Fruit fly (Drosophila melanogaster) whole organism, prepupa: ENCODE data around the gene CG3009.
A peak's percentile ranks its signal among the peaks of the same experiment; 100 is the strongest.

Experiments
- Blimp-1 ChIP-seq: fragments of 200-800 bp; sonication (Bioruptor generic); optimal IDR thresholded peaks from 3 replicates; lab custom pipeline; 2017; ENCODE audit warnings: missing biosample characterization, missing genetic modification characterization, mild to moderate bottlenecking, moderate library complexity, missing genetic modification reagents
- CG10631 ChIP-seq: fragments of 200-800 bp; sonication (Bioruptor generic); optimal IDR thresholded peaks from 2 replicates; lab custom pipeline; 2016; ENCODE audit warnings: missing biosample characterization, missing genetic modification characterization
- CG10669 ChIP-seq: fragments of 200-800 bp; sonication (Bioruptor generic); optimal IDR thresholded peaks from 3 replicates; lab custom pipeline; 2018; ENCODE audit warnings: missing biosample characterization, mild to moderate bottlenecking, missing genetic modification characterization, moderate library complexity
- CG11762 ChIP-seq: fragments of 200-800 bp; sonication (Bioruptor generic); optimal IDR thresholded peaks from 3 replicates; lab custom pipeline; 2016; ENCODE audit warnings: missing biosample characterization, missing genetic modification characterization; ENCODE audit not compliant: insufficient read depth
- CG11902 ChIP-seq: fragments of 200-800 bp; sonication (Bioruptor generic); optimal IDR thresholded peaks from 3 replicates; lab custom pipeline; 2016; ENCODE audit warnings: missing biosample characterization, missing genetic modification characterization
- CG15336 ChIP-seq: fragments of 200-800 bp; sonication (Bioruptor generic); IDR thresholded peaks from 2 replicates; pipeline ENCODE4 v1.3.6; 2022; ENCODE audit warnings: missing biosample characterization, missing genetic modification characterization
- CG1621 ChIP-seq: fragments of 200-800 bp; sonication (Bioruptor generic); optimal IDR thresholded peaks from 3 replicates; lab custom pipeline; 2018; ENCODE audit warnings: missing biosample characterization, mild to moderate bottlenecking, missing genetic modification characterization
- CG3032 ChIP-seq: fragments of 200-800 bp; optimal IDR thresholded peaks from 2 replicates; lab custom pipeline; 2019; ENCODE audit warnings: missing biosample characterization, mild to moderate bottlenecking, missing genetic modification characterization, moderate library complexity
- CG31627 ChIP-seq: fragments of 200-800 bp; sonication (Bioruptor generic); optimal IDR thresholded peaks from 3 replicates; lab custom pipeline; 2016; ENCODE audit warnings: missing biosample characterization, missing genetic modification characterization
- CG32006 ChIP-seq: fragments of 200-800 bp; sonication (Bioruptor generic); optimal IDR thresholded peaks from 3 replicates; lab custom pipeline; 2017; ENCODE audit warnings: missing biosample characterization, mild to moderate bottlenecking, missing genetic modification characterization
- CG34406 ChIP-seq: fragments of 200-800 bp; sonication (Bioruptor generic); optimal IDR thresholded peaks from 3 replicates; lab custom pipeline; 2016; ENCODE audit warnings: missing biosample characterization, missing genetic modification characterization
- CG3919 ChIP-seq: fragments of 200-800 bp; sonication (Bioruptor generic); optimal IDR thresholded peaks from 3 replicates; lab custom pipeline; 2016; ENCODE audit warnings: missing biosample characterization, missing genetic modification characterization
- CG6163 ChIP-seq: fragments of 200-800 bp; sonication (Bioruptor generic); IDR thresholded peaks from 3 replicates; pipeline ENCODE4 v1.3.6; 2022; ENCODE audit warnings: missing biosample characterization, missing genetic modification characterization
- CG6276 ChIP-seq: fragments of 200-800 bp; sonication (Bioruptor generic); optimal IDR thresholded peaks from 2 replicates; lab custom pipeline; 2017; ENCODE audit warnings: missing biosample characterization, mild to moderate bottlenecking, missing genetic modification characterization
- CG6792 ChIP-seq: fragments of 200-800 bp; sonication (Bioruptor generic); optimal IDR thresholded peaks from 3 replicates; lab custom pipeline; 2016; ENCODE audit warnings: missing biosample characterization, missing genetic modification characterization
- CG6854 ChIP-seq: fragments of 200-800 bp; sonication (Bioruptor generic); optimal IDR thresholded peaks from 2 replicates; lab custom pipeline; 2017; ENCODE audit warnings: missing biosample characterization, mild to moderate bottlenecking, missing genetic modification characterization
- CG7368 ChIP-seq: fragments of 200-800 bp; sonication (Bioruptor generic); optimal IDR thresholded peaks from 3 replicates; lab custom pipeline; 2016; ENCODE audit warnings: missing biosample characterization, missing genetic modification characterization
- CG8119 ChIP-seq: fragments of 200-800 bp; sonication (Bioruptor generic); IDR thresholded peaks from 3 replicates; pipeline ENCODE4 v1.3.6; 2022; ENCODE audit warnings: missing biosample characterization, missing genetic modification characterization
- CG8632 ChIP-seq: fragments of 200-800 bp; sonication (Bioruptor generic); optimal IDR thresholded peaks from 3 replicates; lab custom pipeline; 2016; ENCODE audit warnings: missing biosample characterization, missing genetic modification characterization
- Eip75B ChIP-seq: fragments of 200-800 bp; sonication (Bioruptor generic); optimal IDR thresholded peaks from 3 replicates; lab custom pipeline; 2016; ENCODE audit warnings: missing biosample characterization, missing genetic modification characterization
- Eip78C ChIP-seq: fragments of 200-800 bp; sonication (Bioruptor generic); peaks from one replicate; lab custom pipeline; 2016; ENCODE audit warnings: missing biosample characterization, missing genetic modification characterization
- Eip93F ChIP-seq: fragments of 200-800 bp; sonication (Bioruptor generic); optimal IDR thresholded peaks from 2 replicates; lab custom pipeline; 2016; ENCODE audit warnings: missing biosample characterization, mild to moderate bottlenecking, missing genetic modification characterization
- Ets21C ChIP-seq: fragments of 200-800 bp; sonication (Bioruptor generic); optimal IDR thresholded peaks from 3 replicates; lab custom pipeline; 2016; ENCODE audit warnings: missing biosample characterization, missing genetic modification characterization
- Ets96B ChIP-seq: fragments of 200-800 bp; optimal IDR thresholded peaks from 2 replicates; lab custom pipeline; 2019; ENCODE audit warnings: missing biosample characterization, mild to moderate bottlenecking, missing genetic modification characterization, moderate library complexity
- Gug ChIP-seq: fragments of 200-800 bp; sonication (Bioruptor generic); IDR thresholded peaks from 2 replicates; pipeline ENCODE4 v1.3.6; 2022; ENCODE audit warnings: missing biosample characterization, missing genetic modification characterization
- Hr38 ChIP-seq: sonication (Bioruptor generic); optimal IDR thresholded peaks from 2 replicates; lab custom pipeline; 2016; ENCODE audit warnings: missing biosample characterization, missing genetic modification characterization
- Hr4 ChIP-seq: fragments of 200-800 bp; sonication (Bioruptor generic); optimal IDR thresholded peaks from 3 replicates; lab custom pipeline; 2016; ENCODE audit warnings: missing biosample characterization, missing genetic modification characterization
- Lpt ChIP-seq: fragments of 200-800 bp; sonication (Bioruptor generic); optimal IDR thresholded peaks from 3 replicates; lab custom pipeline; 2016; ENCODE audit warnings: missing biosample characterization, missing genetic modification characterization
- Met ChIP-seq: fragments of 200-800 bp; sonication (Bioruptor generic); optimal IDR thresholded peaks from 3 replicates; lab custom pipeline; 2016; ENCODE audit warnings: missing biosample characterization, missing genetic modification characterization
- OdsH ChIP-seq: fragments of 200-800 bp; sonication (Bioruptor generic); optimal IDR thresholded peaks from 3 replicates; lab custom pipeline; 2016; ENCODE audit warnings: missing biosample characterization, missing genetic modification characterization
- Smox ChIP-seq: fragments of 200-800 bp; sonication (Bioruptor generic); optimal IDR thresholded peaks from 3 replicates; lab custom pipeline; 2016; ENCODE audit warnings: missing biosample characterization, missing genetic modification characterization
- Sox102F ChIP-seq: fragments of 200-800 bp; sonication (Bioruptor generic); optimal IDR thresholded peaks from 2 replicates; lab custom pipeline; 2016; ENCODE audit warnings: missing biosample characterization, mild to moderate bottlenecking, missing genetic modification characterization
- Sox14 ChIP-seq: fragments of 200-800 bp; sonication (Bioruptor generic); optimal IDR thresholded peaks from 3 replicates; lab custom pipeline; 2016; ENCODE audit warnings: missing biosample characterization, missing genetic modification characterization
- acj6 ChIP-seq: fragments of 200-800 bp; sonication (Bioruptor generic); optimal IDR thresholded peaks from 3 replicates; lab custom pipeline; 2016; ENCODE audit warnings: missing biosample characterization, missing genetic modification characterization
- eg ChIP-seq: fragments of 200-800 bp; sonication (Bioruptor generic); IDR thresholded peaks from 3 replicates; pipeline ENCODE4 v1.3.6; 2022; ENCODE audit warnings: missing biosample characterization, missing genetic modification characterization
- fd59A ChIP-seq: fragments of 200-800 bp; sonication (Bioruptor generic); optimal IDR thresholded peaks from 2 replicates; lab custom pipeline; 2017; ENCODE audit warnings: missing biosample characterization, mild to moderate bottlenecking, missing genetic modification characterization, missing genetic modification reagents
- fkh ChIP-seq: fragments of 200-800 bp; sonication (Bioruptor generic); optimal IDR thresholded peaks from 3 replicates; lab custom pipeline; 2017; ENCODE audit warnings: missing biosample characterization, mild to moderate bottlenecking, missing genetic modification characterization, moderate library complexity
- net ChIP-seq: fragments of 200-800 bp; sonication (Bioruptor generic); optimal IDR thresholded peaks from 3 replicates; lab custom pipeline; 2016; ENCODE audit warnings: missing biosample characterization, missing genetic modification characterization
- pdm3 ChIP-seq: fragments of 200-800 bp; sonication (Bioruptor generic); optimal IDR thresholded peaks from 3 replicates; lab custom pipeline; 2016; ENCODE audit warnings: missing biosample characterization, missing genetic modification characterization
- salr ChIP-seq, 2 experiments: fragments of 200-800 bp; sonication (Bioruptor generic); optimal IDR thresholded peaks; 3 replicates each; lab custom pipeline; 2016 to 2018; ENCODE audit warnings: missing biosample characterization in 2 of 2, missing genetic modification characterization in 2 of 2, mild to moderate bottlenecking in 1 of 2
- ss ChIP-seq, 2 experiments: fragments of 200-800 bp; sonication (Bioruptor generic); optimal IDR thresholded peaks; 2 replicates in 1 of 2; 3 replicates in 1 of 2; lab custom pipeline; 2017 to 2018; ENCODE audit warnings: mild to moderate bottlenecking in 2 of 2, missing biosample characterization in 2 of 2, missing genetic modification characterization in 2 of 2, moderate library complexity in 1 of 2
- svp ChIP-seq: fragments of 200-800 bp; sonication (Bioruptor generic); peaks from one replicate; lab custom pipeline; 2016; ENCODE audit warnings: missing biosample characterization, missing genetic modification characterization
- vri ChIP-seq: fragments of 200-800 bp; sonication (Bioruptor generic); optimal IDR thresholded peaks from 3 replicates; lab custom pipeline; 2016; ENCODE audit warnings: missing biosample characterization, mild to moderate bottlenecking, missing genetic modification characterization

CG3009 gene

dm6 chrX:4687778-4688399, 21.4 kb upstream of the CG3009 start, which contains the start of gene ctp (continued):
- TF ChIP-seq CG15336 (GFP tag; lab: Robert Waterston, UW) (peak; percentile 15; the same call in 1 of the 2 replicates), CG11902 (GFP tag; lab: Kevin White, UChicago) (no peak), Hr38 (GFP tag; lab: Kevin White, UChicago) (no peak), CG6792 (GFP tag; lab: Kevin White, UChicago) (peak; percentile 29), Ets21C (GFP tag; lab: Kevin White, UChicago) (no peak), CG10669 (GFP tag; lab: Kevin White, UChicago) (no peak), Ets96B (tag; lab: Kevin White, UChicago) (peak; percentile 15), Gug (GFP tag; lab: Robert Waterston, UW) (0 out of 2 replicates have a peak, but pooled peaks have one; percentile 10), CG3919 (GFP tag; lab: Kevin White, UChicago) (peak; percentile 35)

DNA sequence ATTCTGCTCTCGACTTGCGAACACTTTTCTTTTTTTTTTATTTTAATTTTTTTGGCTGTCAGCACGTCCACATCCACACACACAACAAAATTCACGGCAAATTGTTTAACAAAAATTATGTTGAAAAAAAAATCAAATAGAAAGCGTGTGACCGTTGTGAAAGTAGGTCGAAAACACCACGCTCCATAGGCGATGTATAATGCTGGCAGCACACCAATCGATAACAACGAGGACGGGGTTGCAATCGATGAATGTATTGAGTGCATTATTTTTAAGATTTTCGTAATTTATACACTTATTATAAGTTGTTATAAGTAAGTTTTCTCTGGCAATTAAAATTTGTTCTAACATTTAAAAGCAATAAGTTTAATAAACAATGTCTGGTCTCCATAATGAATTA, 20.2 kb upstream of the CG3009 start, which contains the start of gene Pp2C1:
Gene Pp2C1 (minus strand): TSS at position 181 of the 400 bp plus-strand sequence.
- TF ChIP-seq CG7368 (GFP tag; lab: Kevin White, UChicago): no peak
- no peak for TF ChIP-seq CG3919 (GFP tag; lab: Kevin White, UChicago)
- no peak for TF ChIP-seq Smox (GFP tag; lab: Kevin White, UChicago)
- no peak for TF ChIP-seq CG10669 (GFP tag; lab: Kevin White, UChicago)
- no peak for TF ChIP-seq Blimp-1 (GFP tag; lab: Kevin White, UChicago)
- no peak for TF ChIP-seq Gug (GFP tag; lab: Robert Waterston, UW)
- TF ChIP-seq CG6276 (GFP tag; lab: Kevin White, UChicago): no peak
- no peak for TF ChIP-seq Eip78C
- TF ChIP-seq Ets21C (GFP tag; lab: Kevin White, UChicago): no peak
- TF ChIP-seq Eip75B (GFP tag; lab: Kevin White, UChicago): no peak
- TF ChIP-seq fd59A (GFP tag; lab: Kevin White, UChicago): no peak
- no peak for TF ChIP-seq CG8632 (GFP tag; lab: Kevin White, UChicago)
- TF ChIP-seq eg (GFP tag; lab: Robert Waterston, UW): no peak

DNA sequence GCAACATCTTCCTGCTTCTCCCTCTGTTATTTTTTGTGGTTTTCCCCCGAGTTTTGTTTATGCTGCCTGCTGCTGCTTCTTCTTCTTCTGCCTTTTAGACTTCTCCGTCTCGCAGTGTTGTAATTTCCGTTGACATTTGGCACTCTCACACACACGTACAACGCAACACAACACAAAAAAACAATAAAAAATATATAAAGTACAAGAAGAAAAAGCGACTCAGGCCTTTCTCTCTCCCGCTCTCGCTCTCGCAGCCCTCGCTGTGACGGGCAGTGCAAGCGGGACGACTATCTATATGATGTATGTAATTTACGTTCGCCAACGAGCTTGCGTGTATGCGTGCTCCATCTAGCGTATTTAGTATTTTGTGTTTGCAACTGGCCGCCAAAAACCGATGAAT, 19.6 kb upstream of the CG3009 start:
- peak; percentile 48 to 69 for TF ChIP-seq salr (GFP tag; optimal IDR thresholded peaks at IDR 0.05; lab: Kevin White, UChicago)
- peak; percentile 42 for TF ChIP-seq CG34406 (GFP tag; lab: Kevin White, UChicago)
- TF ChIP-seq ss (GFP tag; optimal IDR thresholded peaks at IDR 0.05; lab: Kevin White, UChicago): peak; percentile 81 to 93
- TF ChIP-seq CG3919 (GFP tag; lab: Kevin White, UChicago): no peak
- TF ChIP-seq fd59A (GFP tag; lab: Kevin White, UChicago): peak; percentile 52
- TF ChIP-seq OdsH: peak; percentile 40
- TF ChIP-seq net (GFP tag; lab: Kevin White, UChicago): peak; percentile 75
- TF ChIP-seq Hr4 (GFP tag; lab: Kevin White, UChicago): peak; percentile 36
- TF ChIP-seq Met (GFP tag; lab: Kevin White, UChicago): peak; percentile 50
- peak; percentile 91 for TF ChIP-seq CG6276 (GFP tag; lab: Kevin White, UChicago)
- TF ChIP-seq fkh (GFP tag; lab: Kevin White, UChicago): peak; percentile 62
- no peak for TF ChIP-seq CG31627 (GFP tag; lab: Kevin White, UChicago)
- TF ChIP-seq eg (GFP tag; lab: Robert Waterston, UW): peak; percentile 88
- peak; percentile 2 for TF ChIP-seq Eip93F (GFP tag; lab: Kevin White, UChicago)
- TF ChIP-seq Ets96B (tag; lab: Kevin White, UChicago): peak; percentile 77
- TF ChIP-seq CG32006 (GFP tag; lab: Kevin White, UChicago): peak; percentile 81
- peak; percentile 13 for TF ChIP-seq Smox (GFP tag; lab: Kevin White, UChicago)
- peak; percentile 58 for TF ChIP-seq CG1621
- TF ChIP-seq acj6 (GFP tag; lab: Kevin White, UChicago): peak; percentile 8
- TF ChIP-seq CG10669 (GFP tag; lab: Kevin White, UChicago): peak; percentile 56
- peak; percentile 93 for TF ChIP-seq svp
- peak; percentile 69 for TF ChIP-seq CG8119 (GFP tag; lab: Robert Waterston, UW)
- peak; percentile 53 for TF ChIP-seq Sox102F
- peak; percentile 51 for TF ChIP-seq CG10631 (GFP tag; lab: Kevin White, UChicago)
- TF ChIP-seq CG6163 (GFP tag; lab: Robert Waterston, UW): peak; percentile 90
- peak; percentile 81 for TF ChIP-seq Lpt (GFP tag; lab: Kevin White, UChicago)
- TF ChIP-seq CG6854 (GFP tag; lab: Kevin White, UChicago): peak; percentile 40
- TF ChIP-seq Ets21C (GFP tag; lab: Kevin White, UChicago): no peak
- TF ChIP-seq pdm3 (GFP tag; lab: Kevin White, UChicago): peak; percentile 60
- TF ChIP-seq vri (GFP tag; lab: Kevin White, UChicago): peak; percentile 87
- TF ChIP-seq Gug (GFP tag; lab: Robert Waterston, UW): peak; percentile 67
- TF ChIP-seq Blimp-1 (GFP tag; lab: Kevin White, UChicago): peak; percentile 5
- TF ChIP-seq CG3032: peak; percentile 63
- TF ChIP-seq CG11762 (GFP tag; lab: Kevin White, UChicago): no peak
- peak; percentile 39 for TF ChIP-seq Eip75B (GFP tag; lab: Kevin White, UChicago)
- peak; percentile 50 for TF ChIP-seq Eip78C
- peak; percentile 61 for TF ChIP-seq Sox14 (GFP tag; lab: Kevin White, UChicago)
